Worm (Caenorhabditis elegans) whole organism, L4/young adult: ENCODE measurements around the gene ptr-14.

ENCODE experiments used
- W03F9.2 ChIP-seq: fragments of 150-350 bp; optimal IDR thresholded peaks from 2 replicates; lab custom pipeline; 2014; ENCODE audit warnings: missing biosample characterization, missing genetic modification characterization
- dao-5 ChIP-seq: sonication (generic microtip); optimal IDR thresholded peaks from 2 replicates; lab custom pipeline; 2016; ENCODE audit warnings: missing genotype, missing genetic modification characterization, moderate library complexity, missing compliant biosample characterization
- him-1 ChIP-seq: sonication (generic microtip); optimal IDR thresholded peaks from 2 replicates; lab custom pipeline; 2016; ENCODE audit warnings: missing genotype, missing genetic modification reagents, missing genetic modification characterization, missing compliant biosample characterization

ce11 chrIV:10628724-10629123 lies 13.5 kb downstream of the ptr-14 start, which contains the start of gene R09H10.5:
- no peak for TF ChIP-seq dao-5 (tag; lab: Kevin White, UChicago)
- no peak for TF ChIP-seq him-1
- TF ChIP-seq W03F9.2 (tag; lab: Kevin White, UChicago) = no peak
